Fruit fly (Drosophila melanogaster) whole organism, embryonic: ENCODE results near the gene Sfp79B.

Experiments used
- Ada2b ChIP-seq: fragments of 200-800 bp; sonication (Bioruptor generic); IDR thresholded peaks from 2 replicates; pipeline ENCODE4 v1.3.6; 2022; ENCODE audit warnings: missing biosample characterization, missing genetic modification characterization
- Adf1 ChIP-seq: fragments of 200-800 bp; sonication (Bioruptor generic); IDR thresholded peaks from 2 replicates; pipeline ENCODE4 v1.3.6; 2022; ENCODE audit warnings: missing biosample characterization, missing genetic modification characterization
- Atf-2 ChIP-seq: fragments of 200-800 bp; sonication (Bioruptor generic); optimal IDR thresholded peaks from 2 replicates; lab custom pipeline; 2016; ENCODE audit warnings: missing biosample characterization, missing genetic modification characterization
- Bteb2 ChIP-seq: fragments of 200-800 bp; sonication (Bioruptor generic); optimal IDR thresholded peaks from 2 replicates; lab custom pipeline; 2016; ENCODE audit warnings: missing biosample characterization, missing genetic modification characterization
- C15 ChIP-seq: fragments of 200-800 bp; sonication (Bioruptor generic); IDR thresholded peaks from 3 replicates; pipeline ENCODE4 v1.3.6; 2022; ENCODE audit warnings: missing biosample characterization, missing genetic modification characterization
- CG12071 ChIP-seq: fragments of 200-800 bp; sonication (Bioruptor generic); optimal IDR thresholded peaks from 3 replicates; lab custom pipeline; 2018; ENCODE audit warnings: missing biosample characterization, mild to moderate bottlenecking, missing genetic modification characterization
- CG14050 ChIP-seq: fragments of 200-800 bp; sonication (Bioruptor generic); IDR thresholded peaks from 3 replicates; pipeline ENCODE4 v1.3.6; 2022; ENCODE audit warnings: missing biosample characterization, missing genetic modification characterization
- CG14965 ChIP-seq: fragments of 200-800 bp; sonication (Bioruptor generic); optimal IDR thresholded peaks from 2 replicates; lab custom pipeline; 2016; ENCODE audit warnings: missing biosample characterization, missing genetic modification characterization, borderline replicate concordance
- CG16779 ChIP-seq: fragments of 200-800 bp; sonication (Bioruptor generic); IDR thresholded peaks from 2 replicates; pipeline ENCODE4 v1.3.6; 2022; ENCODE audit warnings: missing biosample characterization, missing genetic modification characterization
- CG17385 ChIP-seq: fragments of 200-800 bp; sonication (Bioruptor generic); optimal IDR thresholded peaks from 3 replicates; lab custom pipeline; 2018; ENCODE audit warnings: missing biosample characterization, mild to moderate bottlenecking, missing genetic modification characterization
- CG1792 ChIP-seq: fragments of 200-800 bp; sonication (Bioruptor generic); optimal IDR thresholded peaks from 2 replicates; lab custom pipeline; 2016; ENCODE audit warnings: missing biosample characterization, missing genetic modification characterization
- CG2889 ChIP-seq: fragments of 200-800 bp; sonication (Bioruptor generic); IDR thresholded peaks from 3 replicates; pipeline ENCODE4 v1.3.6; 2022; ENCODE audit warnings: missing biosample characterization, missing genetic modification characterization
- CG34422 ChIP-seq: fragments of 200-800 bp; sonication (Bioruptor generic); IDR thresholded peaks from 3 replicates; pipeline ENCODE4 v1.3.6; 2022; ENCODE audit warnings: missing biosample characterization, missing genetic modification characterization
- CG3726 ChIP-seq: fragments of 200-800 bp; sonication (Bioruptor generic); IDR thresholded peaks from 3 replicates; pipeline ENCODE4, ENCODE4 v1.3.6; 2022; ENCODE audit warnings: missing biosample characterization, missing genetic modification characterization
- CG4282 ChIP-seq: fragments of 200-800 bp; sonication (Bioruptor generic); optimal IDR thresholded peaks from 2 replicates; lab custom pipeline; 2016; ENCODE audit warnings: missing biosample characterization, missing genetic modification characterization
- CG5180 ChIP-seq: fragments of 200-800 bp; sonication (Bioruptor generic); optimal IDR thresholded peaks from 3 replicates; lab custom pipeline; 2017; ENCODE audit warnings: missing biosample characterization, missing genetic modification characterization, mild to moderate bottlenecking, moderate library complexity, missing genetic modification reagents
- CG6854 ChIP-seq: fragments of 200-800 bp; sonication (Bioruptor generic); optimal IDR thresholded peaks from 3 replicates; lab custom pipeline; 2017; ENCODE audit warnings: missing biosample characterization, mild to moderate bottlenecking, missing genetic modification characterization
- CG7271 ChIP-seq: fragments of 200-800 bp; sonication (Bioruptor generic); optimal IDR thresholded peaks from 2 replicates; lab custom pipeline; 2018; ENCODE audit warnings: missing biosample characterization, mild to moderate bottlenecking, missing genetic modification characterization, moderate library complexity
- CG7556 ChIP-seq: fragments of 200-800 bp; sonication (Bioruptor generic); optimal IDR thresholded peaks from 2 replicates; lab custom pipeline; 2017; ENCODE audit warnings: missing biosample characterization, mild to moderate bottlenecking, missing genetic modification characterization
- CG7928 ChIP-seq: fragments of 200-800 bp; sonication (Bioruptor generic); optimal IDR thresholded peaks from 2 replicates; lab custom pipeline; 2017; ENCODE audit warnings: missing biosample characterization, mild to moderate bottlenecking, missing genetic modification characterization
- Dip3 ChIP-seq: fragments of 200-800 bp; sonication (Bioruptor generic); optimal IDR thresholded peaks from 3 replicates; lab custom pipeline; 2016; ENCODE audit warnings: missing biosample characterization, missing genetic modification characterization
- Dll ChIP-seq: fragments of 200-800 bp; sonication (Bioruptor generic); IDR thresholded peaks from 4 replicates; pipeline ENCODE4 v1.3.6; 2022; ENCODE audit warnings: missing biosample characterization, missing genetic modification characterization; ENCODE audit not compliant: partially characterized antibody
- Doc3 ChIP-seq: fragments of 200-800 bp; sonication (Bioruptor generic); IDR thresholded peaks from 3 replicates; pipeline ENCODE4 v1.3.6; 2022; ENCODE audit warnings: missing biosample characterization, missing genetic modification characterization; ENCODE audit not compliant: partially characterized antibody
- Dp ChIP-seq: fragments of 200-800 bp; sonication (Bioruptor generic); optimal IDR thresholded peaks from 2 replicates; lab custom pipeline; 2018; ENCODE audit warnings: missing biosample characterization, mild to moderate bottlenecking, missing genetic modification characterization, moderate library complexity
- E2f2 ChIP-seq: fragments of 200-800 bp; sonication (Bioruptor generic); IDR thresholded peaks from 2 replicates; pipeline ENCODE4 v1.3.6; 2022; ENCODE audit warnings: missing biosample characterization, missing genetic modification characterization
- Elba2 ChIP-seq: fragments of 200-800 bp; sonication (Bioruptor generic); optimal IDR thresholded peaks from 3 replicates; lab custom pipeline; 2016; ENCODE audit warnings: missing biosample characterization, missing genetic modification characterization
- Fer1 ChIP-seq: fragments of 200-800 bp; sonication (Bioruptor generic); optimal IDR thresholded peaks from 2 replicates; lab custom pipeline; 2017; ENCODE audit warnings: missing biosample characterization, mild to moderate bottlenecking, missing genetic modification characterization
- Gug ChIP-seq: fragments of 200-800 bp; sonication (Bioruptor generic); IDR thresholded peaks from 4 replicates; pipeline ENCODE4 v1.3.6; 2022; ENCODE audit warnings: missing biosample characterization, missing genetic modification characterization
- Hand ChIP-seq: fragments of 200-800 bp; sonication (Bioruptor generic); optimal IDR thresholded peaks from 2 replicates; lab custom pipeline; 2017; ENCODE audit warnings: mild to moderate bottlenecking, missing biosample characterization, missing genetic modification reagents, missing genetic modification characterization
- NC2β ChIP-seq: fragments of 200-800 bp; sonication (Bioruptor generic); optimal IDR thresholded peaks from 2 replicates; lab custom pipeline; 2016; ENCODE audit warnings: missing biosample characterization, missing genetic modification characterization
- Ptx1 ChIP-seq: fragments of 200-800 bp; sonication (Bioruptor generic); IDR thresholded peaks from 2 replicates; pipeline ENCODE4 v1.3.6; 2022; ENCODE audit warnings: missing biosample characterization, missing genetic modification characterization
- Sry-δ ChIP-seq: fragments of 200-800 bp; sonication (Bioruptor generic); optimal IDR thresholded peaks from 2 replicates; lab custom pipeline; 2016; ENCODE audit warnings: missing biosample characterization, missing genetic modification characterization
- Stat92E ChIP-seq, 3 experiments: fragments of >200 bp in 2 of 3; fragments of 200-800 bp in 1 of 3; sonication (Bioruptor generic) in 1 of 3; optimal IDR thresholded peaks; 2 replicates each; lab custom pipeline; 2017 to 2019; ENCODE audit warnings: missing biosample characterization in 3 of 3, missing genetic modification characterization in 3 of 3, mild to moderate bottlenecking in 1 of 3, moderate library complexity in 1 of 3
- Vsx1 ChIP-seq: fragments of 200-800 bp; sonication (Bioruptor generic); optimal IDR thresholded peaks from 2 replicates; lab custom pipeline; 2017; ENCODE audit warnings: missing biosample characterization, mild to moderate bottlenecking, missing genetic modification characterization, missing genetic modification reagents
- bigmax ChIP-seq: fragments of 200-800 bp; sonication (Bioruptor generic); optimal IDR thresholded peaks from 2 replicates; lab custom pipeline; 2018; ENCODE audit warnings: missing biosample characterization, mild to moderate bottlenecking, missing genetic modification characterization
- bsh ChIP-seq, 2 experiments: fragments of 200-800 bp; sonication (Bioruptor generic); optimal IDR thresholded peaks; 2 replicates each; lab custom pipeline; 2017 to 2018; ENCODE audit warnings: mild to moderate bottlenecking in 2 of 2, missing biosample characterization in 2 of 2, missing genetic modification characterization in 2 of 2, moderate library complexity in 1 of 2
- ci ChIP-seq: fragments of 200-800 bp; sonication (Bioruptor generic); IDR thresholded peaks from 3 replicates; pipeline ENCODE4 v1.3.6; 2022; ENCODE audit warnings: missing biosample characterization, missing genetic modification characterization
- dysf ChIP-seq: fragments of 200-800 bp; sonication (Bioruptor generic); IDR thresholded peaks from 3 replicates; pipeline ENCODE4 v1.3.6; 2022; ENCODE audit warnings: missing biosample characterization, missing genetic modification characterization
- esg ChIP-seq: fragments of 200-800 bp; sonication (Bioruptor generic); conservative IDR thresholded peaks from 2 replicates; pipeline ENCODE4 v1.3.6; 2022; ENCODE audit warnings: missing biosample characterization, missing genetic modification characterization
- gcm ChIP-seq: fragments of 200-800 bp; sonication (Bioruptor generic); optimal IDR thresholded peaks from 2 replicates; lab custom pipeline; 2019; ENCODE audit warnings: missing biosample characterization, mild to moderate bottlenecking, missing genetic modification characterization, moderate library complexity
- ham ChIP-seq: fragments of 200-800 bp; sonication (Bioruptor generic); IDR thresholded peaks from 2 replicates; pipeline ENCODE4 v1.3.6; 2022; ENCODE audit warnings: missing biosample characterization, missing genetic modification characterization
- jumu ChIP-seq: fragments of 200-800 bp; sonication (Bioruptor generic); optimal IDR thresholded peaks from 3 replicates; lab custom pipeline; 2016; ENCODE audit warnings: missing biosample characterization, missing genetic modification characterization
- kah ChIP-seq: fragments of 200-800 bp; sonication (Bioruptor generic); optimal IDR thresholded peaks from 2 replicates; lab custom pipeline; 2018; ENCODE audit warnings: missing biosample characterization, mild to moderate bottlenecking, missing genetic modification characterization
- klu ChIP-seq: fragments of 200-800 bp; sonication (Bioruptor generic); IDR thresholded peaks from 2 replicates; pipeline ENCODE4 v1.3.6; 2022; ENCODE audit warnings: missing biosample characterization, missing genetic modification characterization
- p53 ChIP-seq: fragments of 200-800 bp; sonication (Bioruptor generic); optimal IDR thresholded peaks from 2 replicates; lab custom pipeline; 2016; ENCODE audit warnings: missing biosample characterization, missing genetic modification characterization
- pzg ChIP-seq: fragments of 200-800 bp; sonication (Bioruptor generic); optimal IDR thresholded peaks from 3 replicates; lab custom pipeline; 2018; ENCODE audit warnings: missing biosample characterization, mild to moderate bottlenecking, missing genetic modification characterization, moderate library complexity
- seq ChIP-seq: fragments of 200-800 bp; sonication (Bioruptor generic); IDR thresholded peaks from 2 replicates; pipeline ENCODE4 v1.3.6; 2022; ENCODE audit warnings: missing biosample characterization, missing genetic modification characterization
- stwl ChIP-seq: fragments of 200-800 bp; sonication (Bioruptor generic); optimal IDR thresholded peaks from 3 replicates; lab custom pipeline; 2018; ENCODE audit warnings: missing biosample characterization, mild to moderate bottlenecking, missing genetic modification characterization, moderate library complexity
- usp ChIP-seq: fragments of >200 bp; optimal IDR thresholded peaks from 2 replicates; lab custom pipeline; 2017; ENCODE audit warnings: missing biosample characterization, missing genetic modification characterization
- vvl ChIP-seq: fragments of 200-800 bp; sonication (Bioruptor generic); IDR thresholded peaks from 2 replicates; pipeline ENCODE4 v1.3.6; 2022; ENCODE audit warnings: missing biosample characterization, missing genetic modification characterization
- zen2 ChIP-seq: fragments of 200-800 bp; sonication (Bioruptor generic); IDR thresholded peaks from 3 replicates; pipeline ENCODE4 v1.3.6; 2022; ENCODE audit warnings: missing biosample characterization, missing genetic modification characterization; ENCODE audit not compliant: partially characterized antibody

Sfp79B gene

DNA sequence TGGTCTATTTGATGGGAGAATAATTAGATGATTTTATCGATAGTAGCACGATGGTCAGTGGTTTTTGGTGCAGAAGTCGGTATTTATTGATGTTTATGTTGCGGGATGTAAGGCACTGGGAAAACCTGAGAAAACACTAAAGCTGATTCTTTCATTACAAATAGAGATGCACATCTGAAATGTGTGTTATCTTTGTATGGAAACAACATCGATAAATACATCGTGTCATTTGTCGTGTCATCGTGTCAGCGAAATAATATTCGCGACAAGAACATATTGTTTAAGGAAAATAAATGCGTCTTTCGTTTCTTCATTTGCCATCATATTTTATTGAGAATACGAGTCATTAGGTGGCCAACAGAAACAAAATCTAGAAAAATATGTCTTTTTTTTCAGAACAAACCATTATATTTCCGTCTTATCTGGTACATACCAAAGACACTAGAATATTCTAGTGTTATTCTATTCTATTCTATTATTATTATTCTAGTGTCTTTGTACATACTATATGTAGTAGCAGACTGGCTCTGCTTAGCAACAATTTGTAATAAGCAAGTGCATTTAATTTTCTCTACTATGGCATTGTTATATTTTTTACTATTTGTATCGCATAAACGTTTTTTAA is 5.7 kb upstream of the Sfp79B start, which contains the start of gene CG7133 (continued):
- TF ChIP-seq CG14965 (GFP tag; lab: Kevin White, UChicago) (no peak), Bteb2 (GFP tag; lab: Kevin White, UChicago) (no peak), Sry-δ (GFP tag; lab: Kevin White, UChicago) (peak; percentile 89), Dp (GFP tag; lab: Kevin White, UChicago) (peak; percentile 20), C15 (GFP tag; lab: Robert Waterston, UW) (no peak), CG7556 (GFP tag; lab: Kevin White, UChicago) (no peak), Atf-2 (no peak), p53 (GFP tag; lab: Kevin White, UChicago) (no peak), Fer1 (GFP tag; lab: Kevin White, UChicago) (no peak), CG5180 (no peak), seq (GFP tag; lab: Robert Waterston, UW) (no peak), Dll (GFP tag; lab: Robert Waterston, UW) (peak; percentile 90), CG7271 (no peak), usp (GFP tag; lab: Kevin White, UChicago) (no peak), CG14050 (GFP tag; lab: Robert Waterston, UW) (no peak), CG7928 (GFP tag; lab: Kevin White, UChicago) (no peak), jumu (no peak), CG16779 (GFP tag; lab: Robert Waterston, UW) (no peak), bigmax (GFP tag; lab: Kevin White, UChicago) (no peak), gcm (GFP tag; lab: Kevin White, UChicago) (no peak), Adf1 (no peak), CG34422 (GFP tag; lab: Robert Waterston, UW) (no peak), bsh (GFP tag; optimal IDR thresholded peaks at IDR 0.05; lab: Kevin White, UChicago) (no peak), vvl (no peak), ham (GFP tag; lab: Robert Waterston, UW) (no peak), CG6854 (no peak), Stat92E (GFP tag; optimal IDR thresholded peaks at IDR 0.05; lab: Kevin White, UChicago) (no peak), ci (GFP tag; lab: Robert Waterston, UW) (no peak), CG1792 (no peak), pzg (GFP tag; lab: Kevin White, UChicago) (peak; percentile 56), Elba2 (GFP tag; lab: Kevin White, UChicago) (peak; percentile 89), dysf (GFP tag; lab: Robert Waterston, UW) (no peak), Doc3 (peak; percentile 89), zen2 (GFP tag; lab: Robert Waterston, UW) (peak; percentile 91), CG4282 (GFP tag; lab: Kevin White, UChicago) (no peak), E2f2 (peak; percentile 45; the same call in 1 of the 2 replicates), CG3726 (GFP tag; lab: Robert Waterston, UW) (no peak), Ada2b (GFP tag; lab: Robert Waterston, UW) (no peak), NC2β (GFP tag; lab: Kevin White, UChicago) (no peak), stwl (peak; percentile 83), klu (GFP tag; lab: Robert Waterston, UW) (no peak), Hand (GFP tag; lab: Kevin White, UChicago) (no peak), Dip3 (GFP tag; lab: Kevin White, UChicago) (no peak), Vsx1 (GFP tag; lab: Kevin White, UChicago) (no peak), esg (GFP tag; lab: Robert Waterston, UW) (no peak), Ptx1 (GFP tag; lab: Robert Waterston, UW) (no peak), Gug (GFP tag; lab: Robert Waterston, UW) (peak; percentile 19; the same call in 1 of the 4 replicates), CG17385 (GFP tag; lab: Kevin White, UChicago) (no peak), kah (GFP tag; lab: Kevin White, UChicago) (peak; percentile 4), CG12071 (GFP tag; lab: Kevin White, UChicago) (no peak), CG2889 (GFP tag; lab: Robert Waterston, UW) (no peak)
